Worm (Caenorhabditis elegans): ENCODE results near the gene C07A9.12.
A peak's percentile ranks its signal among the peaks of the same experiment; 100 is the strongest.

The C07A9.12 gene

ce11 chrIII:9717243-9717642 lies 10.1 kb downstream of the C07A9.12 start (continued):
- TF ChIP-seq zip-4 (GFP tag; optimal IDR thresholded peaks at IDR 0.05) (peak; percentile 64), swsn-7 (tag; optimal IDR thresholded peaks at IDR 0.05) (peak; percentile 78)

DNA sequence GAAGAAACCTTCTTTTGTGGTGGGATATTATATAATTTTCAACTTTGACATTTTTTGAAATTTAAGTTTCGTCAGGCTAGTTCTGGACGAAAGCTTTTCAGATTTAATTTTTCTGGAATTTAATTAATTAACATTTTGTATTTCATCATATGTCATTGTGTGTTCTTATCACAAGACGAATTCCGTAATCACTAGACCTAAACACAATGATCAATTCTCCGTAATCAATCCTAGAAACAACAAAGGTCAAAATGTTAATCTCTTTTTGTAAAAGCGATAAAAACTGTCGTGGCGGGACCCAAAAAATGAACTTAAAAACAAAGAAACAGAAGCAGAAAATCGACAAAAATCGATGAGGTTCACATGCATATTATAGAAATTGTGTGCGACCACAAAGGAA lies 12.6 kb downstream of the C07A9.12 start:
- TF ChIP-seq aha-1 (tag; optimal IDR thresholded peaks at IDR 0.05) (no peak), unc-86 (tag; optimal IDR thresholded peaks at IDR 0.05) (no peak), elt-2 (tag; optimal IDR thresholded peaks at IDR 0.05) (peak; percentile 50), hpl-2 (GFP tag; optimal IDR thresholded peaks at IDR 0.05) (no peak), nhr-20 (tag; optimal IDR thresholded peaks at IDR 0.05) (no peak), nhr-11 (tag; optimal IDR thresholded peaks at IDR 0.05) (no peak), unc-30 (tag; optimal IDR thresholded peaks at IDR 0.05) (no peak), ceh-63 (GFP tag; optimal IDR thresholded peaks at IDR 0.05) (no peak), nhr-71 (tag; optimal IDR thresholded peaks at IDR 0.05) (peak; percentile 29)

DNA sequence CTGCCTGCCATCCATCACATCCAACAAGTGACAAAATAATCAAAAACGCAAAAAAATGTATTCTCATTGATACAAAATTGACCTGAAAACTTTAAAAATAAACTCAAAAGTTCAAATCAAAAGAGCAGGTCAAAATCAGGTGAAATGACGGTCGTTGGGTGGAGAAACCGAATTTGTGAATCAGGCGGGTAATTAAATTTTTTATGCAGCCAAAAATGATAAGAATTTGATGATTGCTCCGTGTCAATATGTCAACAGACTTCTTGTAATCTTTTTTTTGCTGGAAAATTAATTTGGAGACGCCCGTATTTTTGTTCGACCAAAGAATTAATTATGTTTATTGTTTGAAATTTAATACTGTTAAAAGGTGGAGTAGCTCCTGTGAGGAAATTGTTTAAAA lies 13.5 kb downstream of the C07A9.12 start, which contains the start of gene ncx-6:
ncx-6 (minus strand) TSS at position 88 of the 400 bp plus-strand sequence.
- TF ChIP-seq egl-27 (tag; optimal IDR thresholded peaks at IDR 0.05) (no peak), elt-2 (tag; optimal IDR thresholded peaks at IDR 0.05) (peak; percentile 34), swsn-7 (tag; optimal IDR thresholded peaks at IDR 0.05) (no peak)

- TF ChIP-seq sup-37 (GFP tag; optimal IDR thresholded peaks at IDR 0.05) (no peak), nhr-28 (tag; optimal IDR thresholded peaks at IDR 0.05) (no peak), nhr-85 (tag) (no peak), unc-98 (GFP tag; IDR thresholded peaks at IDR 0.05) (no peak), swsn-7 (tag; optimal IDR thresholded peaks at IDR 0.05) (no peak), lin-39 (tag; optimal IDR thresholded peaks at IDR 0.05) (no peak), vab-15 (tag; optimal IDR thresholded peaks at IDR 0.05) (no peak), ceh-8 (GFP tag; optimal IDR thresholded peaks at IDR 0.05) (no peak), grh-1 (GFP tag; IDR thresholded peaks at IDR 0.05) (no peak), snpc-4 (tag; optimal IDR thresholded peaks at IDR 0.05) (no peak), nhr-12 (tag; optimal IDR thresholded peaks at IDR 0.05) (no peak), zag-1 (tag; optimal IDR thresholded peaks at IDR 0.05) (no peak), ces-1 (GFP tag; optimal IDR thresholded peaks at IDR 0.05) (no peak), sox-4 (tag; optimal IDR thresholded peaks at IDR 0.05) (no peak), nhr-76 (tag; optimal IDR thresholded peaks at IDR 0.05) (no peak), lin-14 (GFP tag; optimal IDR thresholded peaks at IDR 0.05) (no peak), irx-1 (tag; optimal IDR thresholded peaks at IDR 0.05) (no peak), efl-3 (GFP tag; optimal IDR thresholded peaks at IDR 0.05) (no peak)
Observed at ce11 chrIII:9713182-9713581, 14.2 kb downstream of the C07A9.12 start.

- no peak for TF ChIP-seq ceh-8 (GFP tag; optimal IDR thresholded peaks at IDR 0.05)
- no peak for TF ChIP-seq pag-3 (tag; optimal IDR thresholded peaks at IDR 0.05; ENCODE audit: borderline replicate concordance, insufficient read depth)
- no peak for TF ChIP-seq sptf-1 (tag; optimal IDR thresholded peaks at IDR 0.05)
- TF ChIP-seq pqm-1 (tag; optimal IDR thresholded peaks at IDR 0.05): no peak
- no peak for TF ChIP-seq lin-35 (GFP tag; optimal IDR thresholded peaks at IDR 0.05)
- no peak for TF ChIP-seq elt-2 (tag; optimal IDR thresholded peaks at IDR 0.05)
- TF ChIP-seq efl-3 (GFP tag; optimal IDR thresholded peaks at IDR 0.05): no peak
- no peak for TF ChIP-seq lin-14 (GFP tag; optimal IDR thresholded peaks at IDR 0.05)
- TF ChIP-seq nhr-19 (GFP tag; conservative IDR thresholded peaks at IDR 0.05): no peak
- TF ChIP-seq unc-30 (tag; optimal IDR thresholded peaks at IDR 0.05): no peak
- no peak for TF ChIP-seq fos-1 (tag; optimal IDR thresholded peaks at IDR 0.05)
- no peak for TF ChIP-seq ama-1 (optimal IDR thresholded peaks at IDR 0.05)
- no peak for TF ChIP-seq aha-1 (tag; optimal IDR thresholded peaks at IDR 0.05)
- no peak for TF ChIP-seq unc-86 (tag; optimal IDR thresholded peaks at IDR 0.05)
- TF ChIP-seq hlh-17 (GFP tag; optimal IDR thresholded peaks at IDR 0.05; ENCODE audit: borderline replicate concordance): no peak
- TF ChIP-seq alr-1 (tag; optimal IDR thresholded peaks at IDR 0.05; ENCODE audit: borderline replicate concordance): no peak
- TF ChIP-seq sup-37 (GFP tag; optimal IDR thresholded peaks at IDR 0.05): no peak
- no peak for TF ChIP-seq xbp-1 (tag; optimal IDR thresholded peaks at IDR 0.05)
- no peak for TF ChIP-seq blmp-1 (tag; optimal IDR thresholded peaks at IDR 0.05)
Observed at ce11 chrIII:9711163-9711562, 16.2 kb downstream of the C07A9.12 start.
